Worm (Caenorhabditis elegans) whole organism, mixed stage, embryonic: ENCODE results near the gene R09A1.3.

Source experiments
- M03D4.4 ChIP-seq: sonication (generic microtip); optimal IDR thresholded peaks from 2 replicates; lab custom pipeline; 2017; ENCODE audit warnings: mild to moderate bottlenecking, missing genetic modification characterization, missing compliant biosample characterization
- bed-3 ChIP-seq: fragments of 200-800 bp; sonication (Bioruptor generic); optimal IDR thresholded peaks from 3 replicates; lab custom pipeline; 2018; ENCODE audit warnings: mild to moderate bottlenecking, missing genetic modification characterization, moderate library complexity, missing compliant biosample characterization
- blmp-1 ChIP-seq: fragments of 150-350 bp; optimal IDR thresholded peaks from 2 replicates; lab custom pipeline; 2014; ENCODE audit warnings: missing biosample characterization, missing genetic modification characterization
- ceh-39 ChIP-seq: fragments of 150-350 bp; optimal IDR thresholded peaks from 2 replicates; lab custom pipeline; 2014; ENCODE audit warnings: missing biosample characterization, missing genetic modification characterization
- ceh-43 ChIP-seq: fragments of 200-800 bp; sonication (Bioruptor generic); optimal IDR thresholded peaks from 2 replicates; lab custom pipeline; 2018; ENCODE audit warnings: mild to moderate bottlenecking, missing genetic modification characterization, moderate library complexity, missing compliant biosample characterization
- ceh-83 ChIP-seq: fragments of 200-800 bp; sonication (Bioruptor generic); optimal IDR thresholded peaks from 2 replicates; lab custom pipeline; 2018; ENCODE audit warnings: mild to moderate bottlenecking, missing genetic modification characterization, missing compliant biosample characterization
- ces-1 ChIP-seq: fragments of 150-350 bp; optimal IDR thresholded peaks from 2 replicates; lab custom pipeline; 2014; ENCODE audit warnings: missing biosample characterization, missing genetic modification reagents, missing genetic modification characterization
- cnd-1 ChIP-seq: fragments of 200-800 bp; sonication (Bioruptor generic); optimal IDR thresholded peaks from 2 replicates; lab custom pipeline; 2018; ENCODE audit warnings: mild to moderate bottlenecking, missing genetic modification characterization, missing compliant biosample characterization
- drap-1 ChIP-seq: fragments of 200-800 bp; sonication (Bioruptor generic); optimal IDR thresholded peaks from 3 replicates; lab custom pipeline; 2018; ENCODE audit warnings: mild to moderate bottlenecking, missing genetic modification characterization, missing compliant biosample characterization
- elt-1 ChIP-seq: sonication (generic microtip); optimal IDR thresholded peaks from 2 replicates; lab custom pipeline; 2017; ENCODE audit warnings: missing genetic modification characterization, mild to moderate bottlenecking, missing compliant biosample characterization, antibody characterized with exemption, moderate library complexity, borderline replicate concordance; ENCODE audit not compliant: insufficient read depth
- elt-3 ChIP-seq: fragments of 150-350 bp; optimal IDR thresholded peaks from 2 replicates; lab custom pipeline; 2014; ENCODE audit warnings: missing biosample characterization, missing genetic modification characterization
- flh-1 ChIP-seq: fragments of 200-800 bp; sonication (Bioruptor generic); optimal IDR thresholded peaks from 2 replicates; lab custom pipeline; 2018; ENCODE audit warnings: mild to moderate bottlenecking, missing genetic modification characterization, moderate library complexity, missing compliant biosample characterization
- ham-2 ChIP-seq: fragments of 200-800 bp; sonication (Bioruptor generic); optimal IDR thresholded peaks from 2 replicates; lab custom pipeline; 2018; ENCODE audit warnings: mild to moderate bottlenecking, missing genetic modification characterization, missing compliant biosample characterization
- hlh-1 ChIP-seq: fragments of 150-350 bp; optimal IDR thresholded peaks from 2 replicates; lab custom pipeline; 2014; ENCODE audit warnings: missing biosample characterization, missing genetic modification reagents, missing genetic modification characterization
- lin-13 ChIP-seq: fragments of 150-350 bp; optimal IDR thresholded peaks from 2 replicates; lab custom pipeline; 2014; ENCODE audit warnings: missing biosample characterization, missing genetic modification characterization
- lin-32 ChIP-seq: fragments of 200-800 bp; sonication (Bioruptor generic); optimal IDR thresholded peaks from 2 replicates; lab custom pipeline; 2018; ENCODE audit warnings: mild to moderate bottlenecking, missing genetic modification characterization, missing compliant biosample characterization
- lsy-2 ChIP-seq: fragments of 150-350 bp; optimal IDR thresholded peaks from 2 replicates; lab custom pipeline; 2014; ENCODE audit warnings: missing biosample characterization, missing genetic modification characterization
- mab-5 ChIP-seq: fragments of 150-350 bp; optimal IDR thresholded peaks from 2 replicates; lab custom pipeline; 2014; ENCODE audit warnings: missing biosample characterization, missing genetic modification characterization
- mep-1 ChIP-seq: fragments of 150-350 bp; optimal IDR thresholded peaks from 2 replicates; lab custom pipeline; 2017; ENCODE audit warnings: missing biosample characterization, missing genetic modification reagents, missing genetic modification characterization, inconsistent platforms
- mls-2 ChIP-seq: sonication (generic microtip); optimal IDR thresholded peaks from 2 replicates; lab custom pipeline; 2016; ENCODE audit warnings: mild to moderate bottlenecking, missing genetic modification characterization, moderate library complexity, missing compliant biosample characterization
- nhr-12 ChIP-seq: fragments of 150-350 bp; optimal IDR thresholded peaks from 2 replicates; lab custom pipeline; 2014; ENCODE audit warnings: missing biosample characterization, missing genetic modification characterization
- nhr-2 ChIP-seq: fragments of 150-350 bp; optimal IDR thresholded peaks from 2 replicates; lab custom pipeline; 2014; ENCODE audit warnings: missing biosample characterization, missing genetic modification characterization
- nhr-237 ChIP-seq: fragments of 150-350 bp; optimal IDR thresholded peaks from 2 replicates; lab custom pipeline; 2014; ENCODE audit warnings: missing biosample characterization, missing genetic modification characterization
- nhr-28 ChIP-seq: fragments of 150-350 bp; optimal IDR thresholded peaks from 2 replicates; lab custom pipeline; 2014; ENCODE audit warnings: missing biosample characterization, missing genetic modification characterization
- nhr-76 ChIP-seq: sonication (generic microtip); optimal IDR thresholded peaks from 2 replicates; lab custom pipeline; 2017; ENCODE audit warnings: missing biosample characterization, missing genetic modification characterization
- pha-4 ChIP-seq: fragments of 150-350 bp; optimal IDR thresholded peaks from 2 replicates; lab custom pipeline; 2018; ENCODE audit warnings: missing biosample characterization, missing genetic modification reagents, missing genetic modification characterization
- sem-2 ChIP-seq: fragments of 200-800 bp; sonication (Bioruptor generic); optimal IDR thresholded peaks from 2 replicates; lab custom pipeline; 2018; ENCODE audit warnings: mild to moderate bottlenecking, missing genetic modification characterization, missing compliant biosample characterization
- snpc-4 ChIP-seq: fragments of 150-350 bp; optimal IDR thresholded peaks from 2 replicates; lab custom pipeline; 2014; ENCODE audit warnings: missing biosample characterization, missing genetic modification characterization
- sptf-1 ChIP-seq: sonication (generic microtip); optimal IDR thresholded peaks from 2 replicates; lab custom pipeline; 2017; ENCODE audit warnings: mild to moderate bottlenecking, missing genetic modification characterization, moderate library complexity, missing compliant biosample characterization
- tbx-8 ChIP-seq: fragments of 200-800 bp; sonication (Bioruptor generic); optimal IDR thresholded peaks from 2 replicates; lab custom pipeline; 2018; ENCODE audit warnings: mild to moderate bottlenecking, missing genetic modification characterization, moderate library complexity, missing compliant biosample characterization
- unc-120 ChIP-seq: sonication (generic microtip); optimal IDR thresholded peaks from 2 replicates; lab custom pipeline; 2017; ENCODE audit warnings: missing genetic modification characterization, missing compliant biosample characterization; ENCODE audit not compliant: poor library complexity, severe bottlenecking
- unc-39 ChIP-seq: fragments of 150-350 bp; optimal IDR thresholded peaks from 2 replicates; lab custom pipeline; 2014; ENCODE audit warnings: missing biosample characterization, missing genetic modification characterization
- unc-62 ChIP-seq: fragments of 150-350 bp; optimal IDR thresholded peaks from 2 replicates; lab custom pipeline; 2014; ENCODE audit warnings: missing biosample characterization, missing genetic modification reagents, missing genetic modification characterization
- zip-8 ChIP-seq: fragments of 150-350 bp; optimal IDR thresholded peaks from 2 replicates; lab custom pipeline; 2014; ENCODE audit warnings: missing biosample characterization, missing genetic modification characterization
- ztf-11 ChIP-seq: fragments of 150-350 bp; optimal IDR thresholded peaks from 2 replicates; lab custom pipeline; 2014; ENCODE audit warnings: missing biosample characterization, missing genetic modification characterization

The R09A1.3 gene

DNA sequence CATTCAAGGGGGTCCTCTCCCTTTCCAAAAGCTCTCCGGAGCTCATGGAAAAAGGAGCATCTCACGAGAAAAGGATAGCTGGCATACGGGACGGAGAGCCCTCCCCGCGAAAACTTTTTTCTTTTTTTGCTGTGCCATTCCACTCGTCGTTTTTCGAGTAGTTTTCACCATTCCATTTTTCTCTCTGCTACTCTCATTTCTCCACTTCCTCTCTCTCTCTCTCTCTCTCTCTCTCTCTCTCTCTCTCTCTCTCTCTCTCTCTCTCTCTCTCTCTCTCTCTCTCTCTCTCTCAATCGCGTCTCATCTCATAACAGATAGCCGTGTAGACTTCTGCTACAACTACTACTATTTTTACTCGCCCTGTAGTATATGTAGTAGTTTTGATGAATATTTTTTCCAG lies 47.2 kb downstream of the R09A1.3 start:
- TF ChIP-seq sem-2 (GFP tag; lab: Kevin White, UChicago) (no peak), ces-1 (GFP tag; lab: Kevin White, UChicago) (peak; percentile 21), M03D4.4 (peak; percentile 16), unc-62 (peak; percentile 15), mls-2 (tag; lab: Kevin White, UChicago) (peak; percentile 15), lsy-2 (tag; lab: Kevin White, UChicago) (no peak)

DNA sequence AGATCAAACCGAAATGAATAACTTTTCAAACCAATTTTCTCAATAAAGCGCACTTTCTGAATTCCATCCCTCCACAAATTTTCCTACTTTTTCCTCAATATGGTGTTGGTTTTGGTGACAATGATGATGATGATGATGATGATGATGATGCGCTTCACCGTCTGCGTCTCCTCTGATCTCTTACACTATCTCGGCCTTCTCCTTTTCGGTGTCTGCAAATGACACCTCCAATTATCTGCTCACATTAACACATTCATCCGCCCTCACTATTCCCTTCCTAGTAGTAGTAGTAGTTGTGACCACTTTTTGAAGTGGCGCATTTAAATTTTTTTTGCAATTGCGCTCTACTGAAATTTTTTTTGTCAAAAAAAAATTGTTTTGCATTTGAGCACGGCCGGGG lies 48.3 kb downstream of the R09A1.3 start:
- TF ChIP-seq unc-62 (peak; percentile 68), unc-39 (tag; lab: Kevin White, UChicago) (peak; percentile 67), ham-2 (GFP tag; lab: Kevin White, UChicago) (no peak), cnd-1 (tag; lab: Kevin White, UChicago) (no peak), nhr-76 (tag; lab: Kevin White, UChicago) (no peak), mls-2 (tag; lab: Kevin White, UChicago) (peak; percentile 25), ceh-43 (GFP tag; lab: Kevin White, UChicago) (peak; percentile 54), sptf-1 (tag; lab: Kevin White, UChicago) (no peak), snpc-4 (tag; lab: Kevin White, UChicago) (no peak), flh-1 (no peak)

DNA sequence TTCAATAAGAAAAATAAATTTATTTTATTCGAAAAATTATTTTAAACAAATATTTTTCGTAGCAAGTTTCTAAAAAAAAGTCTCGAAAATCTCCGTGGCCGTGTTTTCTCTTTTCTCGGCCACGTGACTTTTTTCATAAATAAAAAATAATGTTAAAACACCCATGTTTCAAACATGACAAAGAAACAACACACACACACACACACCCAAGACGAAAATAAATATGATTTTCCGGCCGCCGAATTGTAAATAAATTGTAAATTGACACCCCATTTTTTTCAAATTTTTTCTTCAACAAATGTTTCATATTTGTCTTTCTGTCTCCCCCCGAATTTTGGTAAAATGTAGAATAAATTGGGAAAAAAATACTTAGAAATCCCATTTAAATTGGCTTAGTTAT lies 49.0 kb downstream of the R09A1.3 start:
- TF ChIP-seq nhr-237 (tag; lab: Kevin White, UChicago): no peak
- no peak for TF ChIP-seq M03D4.4
- no peak for TF ChIP-seq elt-1 (tag; lab: Kevin White, UChicago)
- TF ChIP-seq tbx-8 (GFP tag; lab: Kevin White, UChicago): no peak
- no peak for TF ChIP-seq cnd-1 (tag; lab: Kevin White, UChicago)

DNA sequence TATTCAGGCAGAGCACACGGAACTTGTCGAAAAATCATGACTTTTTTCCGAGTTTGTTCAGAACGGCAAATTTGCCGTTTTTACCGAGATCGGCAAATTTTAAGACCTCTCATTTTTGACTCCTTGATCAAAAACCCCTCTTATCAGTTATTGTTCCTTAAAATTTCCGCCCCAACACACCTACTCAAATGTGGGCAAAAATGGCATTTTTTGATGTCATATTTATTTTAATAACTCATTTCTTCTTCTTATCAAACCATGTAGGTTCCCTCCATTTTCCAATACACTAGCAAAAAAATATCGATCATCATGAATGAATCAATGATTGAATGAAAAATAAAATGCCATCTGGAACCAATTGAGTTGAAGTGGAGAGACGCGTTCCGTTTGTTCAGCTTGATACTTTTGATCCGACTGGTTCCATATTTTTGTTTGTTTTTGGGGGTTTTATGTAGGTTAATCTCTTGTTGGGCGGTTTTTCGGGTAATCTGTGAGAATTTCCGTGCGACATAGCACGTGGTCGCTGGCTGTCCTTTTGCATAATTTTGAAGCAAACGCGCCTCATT lies 50.3 kb downstream of the R09A1.3 start:
- no peak for TF ChIP-seq drap-1
- TF ChIP-seq zip-8 (tag; lab: Kevin White, UChicago): no peak
- no peak for TF ChIP-seq nhr-237 (tag; lab: Kevin White, UChicago)
- TF ChIP-seq lsy-2 (tag; lab: Kevin White, UChicago): no peak
- no peak for TF ChIP-seq M03D4.4
- no peak for TF ChIP-seq mep-1 (tag; lab: Kevin White, UChicago)
- no peak for TF ChIP-seq flh-1
- TF ChIP-seq unc-62: no peak
- no peak for TF ChIP-seq snpc-4 (tag; lab: Kevin White, UChicago)
- no peak for TF ChIP-seq mab-5 (tag; lab: Kevin White, UChicago)
- no peak for TF ChIP-seq unc-120
- TF ChIP-seq, all 35 proteins: peak for 0

DNA sequence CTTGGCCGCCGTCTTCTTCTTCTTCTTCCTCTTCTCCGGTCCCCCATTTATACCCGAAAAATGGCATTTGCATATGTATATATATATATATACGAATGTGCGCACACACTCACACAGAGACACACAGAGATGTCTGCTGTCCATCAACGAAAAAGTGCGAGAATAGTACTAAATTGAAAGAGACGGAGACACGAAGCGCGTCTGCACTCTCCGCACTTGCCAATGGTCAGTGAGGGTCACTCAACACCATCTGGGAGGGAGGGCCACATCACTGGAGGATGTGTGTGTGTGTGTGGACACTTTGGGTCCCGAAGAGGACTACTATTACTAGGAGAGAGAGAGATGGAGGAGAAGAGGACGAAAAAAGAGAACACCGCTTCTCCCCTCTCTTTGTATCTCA lies 51.7 kb downstream of the R09A1.3 start:
- TF ChIP-seq lin-13 (tag; lab: Kevin White, UChicago) (peak; percentile 9), ham-2 (GFP tag; lab: Kevin White, UChicago) (peak; percentile 7), mep-1 (tag; lab: Kevin White, UChicago) (peak; percentile 37), M03D4.4 (peak; percentile 30), unc-120 (peak; percentile 83), lin-32 (GFP tag; lab: Kevin White, UChicago) (peak; percentile 77), ztf-11 (peak; percentile 23), mab-5 (tag; lab: Kevin White, UChicago) (no peak), drap-1 (peak; percentile 50), bed-3 (GFP tag; lab: Kevin White, UChicago) (no peak), lsy-2 (tag; lab: Kevin White, UChicago) (peak; percentile 43), sem-2 (GFP tag; lab: Kevin White, UChicago) (no peak), tbx-8 (GFP tag; lab: Kevin White, UChicago) (peak; percentile 42), nhr-76 (tag; lab: Kevin White, UChicago) (no peak), nhr-237 (tag; lab: Kevin White, UChicago) (peak; percentile 33), mls-2 (tag; lab: Kevin White, UChicago) (peak; percentile 66), hlh-1 (tag; lab: Kevin White, UChicago) (peak; percentile 12), snpc-4 (tag; lab: Kevin White, UChicago) (no peak), nhr-2 (peak; percentile 32), unc-62 (peak; percentile 98), nhr-28 (tag; lab: Kevin White, UChicago) (no peak), unc-39 (tag; lab: Kevin White, UChicago) (no peak), flh-1 (no peak), elt-1 (tag; lab: Kevin White, UChicago) (no peak), cnd-1 (tag; lab: Kevin White, UChicago) (peak; percentile 74), nhr-12 (no peak), elt-3 (tag; lab: Kevin White, UChicago) (no peak), ces-1 (GFP tag; lab: Kevin White, UChicago) (peak; percentile 85), blmp-1 (tag; lab: Kevin White, UChicago) (no peak), ceh-39 (no peak), zip-8 (tag; lab: Kevin White, UChicago) (no peak), pha-4 (no peak), sptf-1 (tag; lab: Kevin White, UChicago) (peak; percentile 65), ceh-83 (GFP tag; lab: Kevin White, UChicago) (no peak), ceh-43 (GFP tag; lab: Kevin White, UChicago) (no peak)
- TF ChIP-seq, all 35 proteins: peak for 18
